Fruit fly (Drosophila melanogaster) whole organism, embryonic: ENCODE measurements around the gene CG16710.
A peak's percentile ranks its signal among the peaks of the same experiment; 100 is the strongest.

Experiments
- Abd-B ChIP-seq: fragments of 200-800 bp; sonication (Bioruptor generic); optimal IDR thresholded peaks from 2 replicates; lab custom pipeline; 2018; ENCODE audit warnings: missing biosample characterization, mild to moderate bottlenecking, missing genetic modification characterization, moderate library complexity
- Adf1 ChIP-seq: fragments of 200-800 bp; sonication (Bioruptor generic); IDR thresholded peaks from 2 replicates; pipeline ENCODE4 v1.3.6; 2022; ENCODE audit warnings: missing biosample characterization, missing genetic modification characterization
- Bgb ChIP-seq: fragments of 200-800 bp; sonication (Bioruptor generic); IDR thresholded peaks from 2 replicates; pipeline ENCODE4 v1.3.6; 2022; ENCODE audit warnings: missing biosample characterization, missing genetic modification characterization; ENCODE audit not compliant: partially characterized antibody
- CG11696 ChIP-seq: fragments of 200-800 bp; sonication (Bioruptor generic); IDR thresholded peaks from 2 replicates; pipeline ENCODE4 v1.3.6; 2022; ENCODE audit warnings: missing biosample characterization, missing genetic modification characterization
- CG12299 ChIP-seq: fragments of 200-800 bp; sonication (Bioruptor generic); optimal IDR thresholded peaks from 2 replicates; lab custom pipeline; 2018; ENCODE audit warnings: missing biosample characterization, mild to moderate bottlenecking, missing genetic modification characterization
- CG15269 ChIP-seq: fragments of 200-800 bp; sonication (Bioruptor generic); optimal IDR thresholded peaks from 2 replicates; lab custom pipeline; 2018; ENCODE audit warnings: missing biosample characterization, mild to moderate bottlenecking, missing genetic modification characterization, moderate library complexity
- CG1647 ChIP-seq: fragments of 200-800 bp; sonication (Bioruptor generic); optimal IDR thresholded peaks from 3 replicates; lab custom pipeline; 2016; ENCODE audit warnings: missing biosample characterization, missing genetic modification characterization
- CG17612 ChIP-seq: fragments of 200-800 bp; sonication (Bioruptor generic); IDR thresholded peaks from 2 replicates; pipeline ENCODE4 v1.3.6; 2022; ENCODE audit warnings: missing biosample characterization, missing genetic modification characterization
- CG18619 ChIP-seq: fragments of 200-800 bp; sonication (Bioruptor generic); optimal IDR thresholded peaks from 3 replicates; lab custom pipeline; 2017; ENCODE audit warnings: missing biosample characterization, mild to moderate bottlenecking, missing genetic modification characterization
- CG2129 ChIP-seq: fragments of 200-800 bp; sonication (Bioruptor generic); IDR thresholded peaks from 2 replicates; pipeline ENCODE4 v1.3.6; 2022; ENCODE audit warnings: missing biosample characterization, missing genetic modification characterization; ENCODE audit not compliant: partially characterized antibody
- CG31388 ChIP-seq: fragments of 200-800 bp; sonication (Bioruptor generic); optimal IDR thresholded peaks from 2 replicates; lab custom pipeline; 2016; ENCODE audit warnings: missing biosample characterization, missing genetic modification characterization
- CG32772 ChIP-seq: fragments of 200-800 bp; sonication (Bioruptor generic); IDR thresholded peaks from 2 replicates; pipeline ENCODE4 v1.3.6; 2022; ENCODE audit warnings: missing biosample characterization, missing genetic modification characterization
- CG3407 ChIP-seq: fragments of 200-800 bp; sonication (Bioruptor generic); optimal IDR thresholded peaks from 2 replicates; lab custom pipeline; 2018; ENCODE audit warnings: missing biosample characterization, mild to moderate bottlenecking, missing genetic modification characterization
- CG3838 ChIP-seq: fragments of 200-800 bp; sonication (Bioruptor generic); optimal IDR thresholded peaks from 3 replicates; lab custom pipeline; 2016; ENCODE audit warnings: missing biosample characterization, missing genetic modification characterization
- CG3995 ChIP-seq: fragments of 200-800 bp; sonication (Bioruptor generic); optimal IDR thresholded peaks from 3 replicates; lab custom pipeline; 2016; ENCODE audit warnings: missing biosample characterization, missing genetic modification characterization
- CG4730 ChIP-seq: fragments of 200-800 bp; sonication (Bioruptor generic); IDR thresholded peaks from 2 replicates; pipeline ENCODE4 v1.3.6; 2022; ENCODE audit warnings: missing biosample characterization, missing genetic modification characterization
- CG6813 ChIP-seq: fragments of 200-800 bp; sonication (Bioruptor generic); optimal IDR thresholded peaks from 2 replicates; lab custom pipeline; 2017; ENCODE audit warnings: missing biosample characterization, missing genetic modification characterization, mild to moderate bottlenecking, moderate library complexity, missing genetic modification reagents
- CG7963 ChIP-seq: fragments of 200-800 bp; sonication (Bioruptor generic); IDR thresholded peaks from 3 replicates; pipeline ENCODE4 v1.3.6; 2022; ENCODE audit warnings: missing biosample characterization, missing genetic modification characterization; ENCODE audit not compliant: partially characterized antibody
- Camta ChIP-seq: fragments of 200-800 bp; sonication (Bioruptor generic); optimal IDR thresholded peaks from 2 replicates; lab custom pipeline; 2016; ENCODE audit warnings: missing biosample characterization, missing genetic modification characterization
- Elba2 ChIP-seq: fragments of 200-800 bp; sonication (Bioruptor generic); optimal IDR thresholded peaks from 3 replicates; lab custom pipeline; 2016; ENCODE audit warnings: missing biosample characterization, missing genetic modification characterization
- Hr51 ChIP-seq, 2 experiments: fragments of 200-800 bp; sonication (Bioruptor generic); optimal IDR thresholded peaks; 2 replicates in 1 of 2; 3 replicates in 1 of 2; lab custom pipeline; 2016 to 2018; ENCODE audit warnings: missing biosample characterization in 2 of 2, missing genetic modification characterization in 2 of 2, mild to moderate bottlenecking in 1 of 2, moderate library complexity in 1 of 2
- Nf-YC ChIP-seq: fragments of 200-800 bp; optimal IDR thresholded peaks from 3 replicates; lab custom pipeline; 2019; ENCODE audit warnings: missing biosample characterization, mild to moderate bottlenecking, missing genetic modification characterization, moderate library complexity
- NfI ChIP-seq: fragments of 200-800 bp; sonication (Bioruptor generic); optimal IDR thresholded peaks from 3 replicates; lab custom pipeline; 2018; ENCODE audit warnings: missing biosample characterization, mild to moderate bottlenecking, missing genetic modification characterization, moderate library complexity
- Six4 ChIP-seq: fragments of 200-800 bp; sonication (Bioruptor generic); optimal IDR thresholded peaks from 2 replicates; lab custom pipeline; 2016; ENCODE audit warnings: missing biosample characterization, missing genetic modification characterization
- Sry-β ChIP-seq: fragments of 200-800 bp; sonication (Bioruptor generic); optimal IDR thresholded peaks from 2 replicates; lab custom pipeline; 2018; ENCODE audit warnings: missing biosample characterization, mild to moderate bottlenecking, missing genetic modification characterization, moderate library complexity
- TFAM ChIP-seq: fragments of 200-800 bp; sonication (Bioruptor generic); optimal IDR thresholded peaks from 2 replicates; lab custom pipeline; 2017; ENCODE audit warnings: missing biosample characterization, missing genetic modification characterization, inconsistent platforms
- Trl ChIP-seq, 3 experiments: fragments of >200 bp in 2 of 3; fragments of 200-800 bp in 1 of 3; sonication (Bioruptor generic) in 1 of 3; optimal IDR thresholded peaks; 2 replicates in 1 of 3; 3 replicates in 2 of 3; lab custom pipeline; 2016 to 2017; ENCODE audit warnings: missing biosample characterization in 1 of 3, missing genetic modification characterization in 1 of 3
- Xbp1 ChIP-seq: fragments of 200-800 bp; sonication (Bioruptor generic); optimal IDR thresholded peaks from 3 replicates; lab custom pipeline; 2016; ENCODE audit warnings: missing biosample characterization, mild to moderate bottlenecking, missing genetic modification characterization
- Xrp1 ChIP-seq: fragments of 200-800 bp; sonication (Bioruptor generic); IDR thresholded peaks from 2 replicates; pipeline ENCODE4 v1.3.6; 2022; ENCODE audit warnings: missing biosample characterization, missing genetic modification characterization
- ac ChIP-seq: fragments of 200-800 bp; sonication (Bioruptor generic); optimal IDR thresholded peaks from 3 replicates; lab custom pipeline; 2017; ENCODE audit warnings: missing biosample characterization, mild to moderate bottlenecking, missing genetic modification characterization
- bigmax ChIP-seq: fragments of 200-800 bp; sonication (Bioruptor generic); optimal IDR thresholded peaks from 2 replicates; lab custom pipeline; 2018; ENCODE audit warnings: missing biosample characterization, mild to moderate bottlenecking, missing genetic modification characterization
- bsh ChIP-seq, 2 experiments: fragments of 200-800 bp; sonication (Bioruptor generic); optimal IDR thresholded peaks; 2 replicates each; lab custom pipeline; 2017 to 2018; ENCODE audit warnings: mild to moderate bottlenecking in 2 of 2, missing biosample characterization in 2 of 2, missing genetic modification characterization in 2 of 2, moderate library complexity in 1 of 2
- cato ChIP-seq: fragments of 200-800 bp; sonication (Bioruptor generic); optimal IDR thresholded peaks from 2 replicates; lab custom pipeline; 2016; ENCODE audit warnings: missing biosample characterization, missing genetic modification characterization, borderline replicate concordance
- da ChIP-seq: fragments of 200-800 bp; sonication (Bioruptor generic); optimal IDR thresholded peaks from 2 replicates; lab custom pipeline; 2016; ENCODE audit warnings: missing biosample characterization, missing genetic modification characterization
- gt ChIP-seq: fragments of 200-800 bp; sonication (Bioruptor generic); IDR thresholded peaks from 2 replicates; pipeline ENCODE4 v1.3.6; 2022; ENCODE audit warnings: missing biosample characterization, missing genetic modification characterization
- jigr1 ChIP-seq: fragments of 200-800 bp; sonication (Bioruptor generic); IDR thresholded peaks from 3 replicates; pipeline ENCODE4 v1.3.6; 2022; ENCODE audit warnings: missing biosample characterization, missing genetic modification characterization
- jumu ChIP-seq: fragments of 200-800 bp; sonication (Bioruptor generic); optimal IDR thresholded peaks from 3 replicates; lab custom pipeline; 2016; ENCODE audit warnings: missing biosample characterization, missing genetic modification characterization
- lab ChIP-seq: fragments of 200-800 bp; sonication (Bioruptor generic); optimal IDR thresholded peaks from 3 replicates; lab custom pipeline; 2017; ENCODE audit warnings: missing biosample characterization, missing genetic modification characterization, mild to moderate bottlenecking, moderate library complexity, missing genetic modification reagents
- oc ChIP-seq: fragments of 200-800 bp; sonication (Bioruptor generic); optimal IDR thresholded peaks from 2 replicates; lab custom pipeline; 2018; ENCODE audit warnings: missing biosample characterization, mild to moderate bottlenecking, missing genetic modification characterization, moderate library complexity
- odd ChIP-seq: fragments of 200-800 bp; sonication (Bioruptor generic); optimal IDR thresholded peaks from 2 replicates; lab custom pipeline; 2017; ENCODE audit warnings: missing biosample characterization, mild to moderate bottlenecking, missing genetic modification characterization
- otp ChIP-seq: fragments of 200-800 bp; sonication (Bioruptor generic); IDR thresholded peaks from 3 replicates; pipeline ENCODE4, ENCODE4 v1.3.6; 2022; ENCODE audit warnings: missing biosample characterization, missing genetic modification characterization
- pros ChIP-seq: fragments of 200-800 bp; sonication (Bioruptor generic); optimal IDR thresholded peaks from 3 replicates; lab custom pipeline; 2019; ENCODE audit warnings: missing biosample characterization, mild to moderate bottlenecking, missing genetic modification characterization, moderate library complexity
- pum ChIP-seq: fragments of 200-800 bp; sonication (Bioruptor generic); optimal IDR thresholded peaks from 2 replicates; lab custom pipeline; 2016; ENCODE audit warnings: missing biosample characterization, missing genetic modification characterization
- ro ChIP-seq: fragments of 200-800 bp; sonication (Bioruptor generic); IDR thresholded peaks from 2 replicates; pipeline ENCODE4 v1.3.6; 2022; ENCODE audit warnings: missing biosample characterization, missing genetic modification characterization
- salm ChIP-seq: fragments of 200-800 bp; sonication (Bioruptor generic); optimal IDR thresholded peaks from 2 replicates; lab custom pipeline; 2018; ENCODE audit warnings: missing biosample characterization, mild to moderate bottlenecking, missing genetic modification characterization
- sc ChIP-seq, 3 experiments: fragments of >200 bp in 2 of 3; fragments of 200-800 bp in 1 of 3; sonication (Bioruptor generic) in 1 of 3; optimal IDR thresholded peaks; 2 replicates in 2 of 3; 3 replicates in 1 of 3; lab custom pipeline; 2017; ENCODE audit warnings: mild to moderate bottlenecking in 1 of 3, missing biosample characterization in 1 of 3, missing genetic modification characterization in 1 of 3, missing genetic modification reagents in 1 of 3
- slou ChIP-seq: fragments of 200-800 bp; sonication (Bioruptor generic); optimal IDR thresholded peaks from 3 replicates; lab custom pipeline; 2016; ENCODE audit warnings: missing biosample characterization, missing genetic modification characterization
- tap ChIP-seq: fragments of 200-800 bp; optimal IDR thresholded peaks from 3 replicates; lab custom pipeline; 2019; ENCODE audit warnings: missing biosample characterization, mild to moderate bottlenecking, missing genetic modification characterization, moderate library complexity
- vnd ChIP-seq: fragments of 200-800 bp; sonication (Bioruptor generic); IDR thresholded peaks from 3 replicates; pipeline ENCODE4 v1.3.6; 2022; ENCODE audit warnings: missing biosample characterization, missing genetic modification characterization; ENCODE audit not compliant: partially characterized antibody

CG16710 gene

DNA sequence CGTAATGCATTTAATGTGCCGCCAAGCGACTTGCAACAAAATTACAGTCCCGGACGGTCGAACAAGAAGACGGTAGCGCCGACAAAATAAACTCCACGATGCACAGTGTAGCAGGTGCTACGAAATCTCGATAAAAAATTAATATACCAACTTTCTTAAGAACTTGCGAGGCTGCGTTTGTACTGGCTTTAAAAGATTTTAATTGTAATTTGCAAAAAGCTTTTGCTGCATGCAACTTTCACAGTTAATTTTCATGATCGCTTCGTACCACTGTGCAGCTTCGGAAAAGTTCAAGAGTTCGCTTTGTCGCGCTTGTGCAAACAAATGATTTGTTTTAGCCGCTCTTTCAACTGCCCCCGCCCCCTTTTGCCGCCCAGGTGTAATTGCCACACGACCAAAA, 36.1 kb upstream of the CG16710 start (continued):
- TF ChIP-seq Abd-B (GFP tag; lab: Kevin White, UChicago) (peak; percentile 56), bigmax (GFP tag; lab: Kevin White, UChicago) (no peak), vnd (no peak), CG11696 (GFP tag; lab: Robert Waterston, UW) (no peak), gt (no peak), ro (GFP tag; lab: Robert Waterston, UW) (peak; percentile 42; the same call in 1 of the 2 replicates), Six4 (GFP tag; lab: Kevin White, UChicago) (peak; percentile 64), jigr1 (GFP tag; lab: Robert Waterston, UW) (0 out of 3 replicates have a peak, but pooled peaks have one; percentile 47), CG4730 (peak; percentile 71), TFAM (no peak), Camta (GFP tag; lab: Kevin White, UChicago) (peak; percentile 62), Sry-β (GFP tag; lab: Kevin White, UChicago) (no peak), CG15269 (tag; lab: Kevin White, UChicago) (peak; percentile 75), otp (peak; percentile 79), bsh (GFP tag; optimal IDR thresholded peaks at IDR 0.05; lab: Kevin White, UChicago) (peak; percentile 25 to 84), sc (optimal IDR thresholded peaks at IDR 0.05; lab: Kevin White, UChicago) (no peak), sc (GFP tag; optimal IDR thresholded peaks at IDR 0.05; lab: Kevin White, UChicago) (peak; percentile 37), cato (GFP tag; lab: Kevin White, UChicago) (no peak), da (GFP tag; lab: Kevin White, UChicago) (no peak), ac (GFP tag; lab: Kevin White, UChicago) (no peak), Xbp1 (GFP tag; lab: Kevin White, UChicago) (peak; percentile 79), Adf1 (no peak), CG3995 (no peak), Trl (optimal IDR thresholded peaks at IDR 0.05; lab: Kevin White, UChicago) (no peak), Trl (GFP tag; optimal IDR thresholded peaks at IDR 0.05; lab: Kevin White, UChicago) (peak; percentile 59), jumu (peak; percentile 51), CG12299 (tag; lab: Kevin White, UChicago) (no peak), CG2129 (GFP tag; lab: Robert Waterston, UW) (no peak), CG3407 (peak; percentile 53), pum (GFP tag; lab: Kevin White, UChicago) (peak; percentile 63), pros (GFP tag; lab: Kevin White, UChicago) (no peak), CG18619 (peak; percentile 58), lab (GFP tag; lab: Kevin White, UChicago) (peak; percentile 85), Xrp1 (GFP tag; lab: Robert Waterston, UW) (peak; percentile 88), Elba2 (GFP tag; lab: Kevin White, UChicago) (no peak), NfI (GFP tag; lab: Kevin White, UChicago) (peak; percentile 63), tap (peak; percentile 73), odd (GFP tag; lab: Kevin White, UChicago) (peak; percentile 69), CG32772 (GFP tag; lab: Robert Waterston, UW) (peak; percentile 80), Bgb (GFP tag; lab: Robert Waterston, UW) (no peak), CG7963 (GFP tag; lab: Robert Waterston, UW) (no peak), CG17612 (GFP tag; lab: Robert Waterston, UW) (peak; percentile 34; the same call in 1 of the 2 replicates), salm (tag; lab: Kevin White, UChicago) (peak; percentile 16), slou (GFP tag; lab: Kevin White, UChicago) (no peak), CG1647 (peak; percentile 52), Hr51 (GFP tag; optimal IDR thresholded peaks at IDR 0.05; lab: Kevin White, UChicago) (peak in 1 of 2 experiments; percentile 78), oc (tag; lab: Kevin White, UChicago) (peak; percentile 65), CG3838 (GFP tag; lab: Kevin White, UChicago) (no peak), CG31388 (no peak), Nf-YC (tag; lab: Kevin White, UChicago) (no peak), CG6813 (GFP tag; lab: Kevin White, UChicago) (peak; percentile 48)
